Worm (Caenorhabditis elegans): ENCODE results near the gene gbb-2.

DNA sequence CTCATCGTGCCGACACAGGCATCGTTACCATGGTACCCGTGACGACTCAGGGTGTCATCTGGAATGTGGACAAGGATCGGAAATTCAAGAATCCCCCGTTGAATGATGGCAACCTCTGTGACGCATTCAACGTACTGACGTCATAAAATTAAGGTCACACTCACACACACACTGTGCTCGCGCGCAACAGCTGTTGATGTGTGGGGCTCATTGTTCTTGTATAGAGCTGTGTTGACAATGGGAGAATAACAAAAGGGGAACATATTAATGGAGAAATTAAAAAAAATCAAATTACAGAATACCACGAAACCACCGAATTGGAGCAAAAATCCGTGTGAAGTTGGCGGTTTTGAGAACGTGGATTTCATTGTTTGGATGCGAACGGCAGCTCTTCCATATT, 58.2 kb downstream of the gbb-2 start:
- TF ChIP-seq swsn-7 (tag; optimal IDR thresholded peaks at IDR 0.05) = no peak
- TF ChIP-seq ceh-82 (tag; optimal IDR thresholded peaks at IDR 0.05) = no peak
- no peak for TF ChIP-seq lin-15B (tag; optimal IDR thresholded peaks at IDR 0.05)
- TF ChIP-seq egl-13 (tag; optimal IDR thresholded peaks at IDR 0.05) = no peak
- no peak for TF ChIP-seq pag-3 (tag; optimal IDR thresholded peaks at IDR 0.05; ENCODE audit: borderline replicate concordance, insufficient read depth)
- TF ChIP-seq nhr-28 (tag; optimal IDR thresholded peaks at IDR 0.05) = no peak
- no peak for TF ChIP-seq ets-5 (GFP tag; IDR thresholded peaks at IDR 0.05)
- no peak for TF ChIP-seq nhr-76 (tag; optimal IDR thresholded peaks at IDR 0.05)
- no peak for TF ChIP-seq ama-1 (optimal IDR thresholded peaks at IDR 0.05)
- no peak for TF ChIP-seq rnt-1 (tag; optimal IDR thresholded peaks at IDR 0.05)
- TF ChIP-seq irx-1 (tag; optimal IDR thresholded peaks at IDR 0.05) = no peak
- TF ChIP-seq tbx-2 (tag; optimal IDR thresholded peaks at IDR 0.05) = no peak
- TF ChIP-seq blmp-1 (tag; optimal IDR thresholded peaks at IDR 0.05) = no peak
